Fruit fly (Drosophila melanogaster) whole organism, embryonic: ENCODE results near the gene Herc4.

ENCODE experiments used
- Ada2b ChIP-seq: fragments of 200-800 bp; sonication (Bioruptor generic); IDR thresholded peaks from 2 replicates; pipeline ENCODE4 v1.3.6; 2022; ENCODE audit warnings: missing biosample characterization, missing genetic modification characterization
- CG12071 ChIP-seq: fragments of 200-800 bp; sonication (Bioruptor generic); optimal IDR thresholded peaks from 3 replicates; lab custom pipeline; 2018; ENCODE audit warnings: missing biosample characterization, mild to moderate bottlenecking, missing genetic modification characterization
- CG1233 ChIP-seq: fragments of 200-800 bp; sonication (Bioruptor generic); optimal IDR thresholded peaks from 4 replicates; lab custom pipeline; 2018; ENCODE audit warnings: missing biosample characterization, mild to moderate bottlenecking, missing genetic modification characterization
- CG13123 ChIP-seq: fragments of 200-800 bp; sonication (Bioruptor generic); optimal IDR thresholded peaks from 2 replicates; lab custom pipeline; 2016; ENCODE audit warnings: missing biosample characterization, missing genetic modification characterization
- CG13775 ChIP-seq: fragments of 200-800 bp; sonication (Bioruptor generic); optimal IDR thresholded peaks from 3 replicates; lab custom pipeline; 2017; ENCODE audit warnings: missing biosample characterization, mild to moderate bottlenecking, missing genetic modification characterization
- CG15269 ChIP-seq: fragments of 200-800 bp; sonication (Bioruptor generic); optimal IDR thresholded peaks from 2 replicates; lab custom pipeline; 2018; ENCODE audit warnings: missing biosample characterization, mild to moderate bottlenecking, missing genetic modification characterization, moderate library complexity
- CG1529 ChIP-seq: fragments of 200-800 bp; sonication (Bioruptor generic); optimal IDR thresholded peaks from 3 replicates; lab custom pipeline; 2018; ENCODE audit warnings: missing biosample characterization, missing genetic modification characterization
- CG15696 ChIP-seq: fragments of 200-800 bp; sonication (Bioruptor generic); optimal IDR thresholded peaks from 2 replicates; lab custom pipeline; 2019; ENCODE audit warnings: missing biosample characterization, mild to moderate bottlenecking, missing genetic modification characterization, moderate library complexity
- CG17568 ChIP-seq: fragments of 200-800 bp; sonication (Bioruptor generic); optimal IDR thresholded peaks from 2 replicates; lab custom pipeline; 2018; ENCODE audit warnings: missing biosample characterization, mild to moderate bottlenecking, missing genetic modification characterization, moderate library complexity
- CG18599 ChIP-seq: fragments of 200-800 bp; sonication (Bioruptor generic); optimal IDR thresholded peaks from 3 replicates; lab custom pipeline; 2017; ENCODE audit warnings: missing biosample characterization, missing genetic modification characterization, mild to moderate bottlenecking, moderate library complexity, missing genetic modification reagents
- CG2202 ChIP-seq: fragments of 200-800 bp; sonication (Bioruptor generic); optimal IDR thresholded peaks from 2 replicates; lab custom pipeline; 2018; ENCODE audit warnings: missing biosample characterization, mild to moderate bottlenecking, missing genetic modification characterization
- CG31441 ChIP-seq: fragments of 200-800 bp; sonication (Bioruptor generic); IDR thresholded peaks from 2 replicates; pipeline ENCODE4 v1.3.6; 2022; ENCODE audit warnings: missing biosample characterization, missing genetic modification characterization
- CG6689 ChIP-seq: fragments of 200-800 bp; sonication (Bioruptor generic); IDR thresholded peaks from 2 replicates; pipeline ENCODE4 v1.3.6; 2022; ENCODE audit warnings: missing biosample characterization, missing genetic modification characterization
- CG7357 ChIP-seq: fragments of 200-800 bp; sonication (Bioruptor generic); IDR thresholded peaks from 3 replicates; pipeline ENCODE4 v1.3.6; 2022; ENCODE audit warnings: missing biosample characterization, missing genetic modification characterization
- CG9876 ChIP-seq: fragments of 200-800 bp; sonication (Bioruptor generic); optimal IDR thresholded peaks from 2 replicates; lab custom pipeline; 2016; ENCODE audit warnings: missing biosample characterization, missing genetic modification characterization
- CG9932 ChIP-seq: fragments of 200-800 bp; sonication (Bioruptor generic); IDR thresholded peaks from 2 replicates; pipeline ENCODE4 v1.3.6; 2022; ENCODE audit warnings: missing biosample characterization, missing genetic modification characterization
- CkIIα-i1 ChIP-seq: fragments of 200-800 bp; sonication (Bioruptor generic); IDR thresholded peaks from 2 replicates; pipeline ENCODE4 v1.3.6; 2022; ENCODE audit warnings: missing biosample characterization, missing genetic modification characterization
- Dip2 ChIP-seq: fragments of 200-800 bp; sonication (Bioruptor generic); IDR thresholded peaks from 2 replicates; pipeline ENCODE4 v1.3.6; 2022; ENCODE audit warnings: missing biosample characterization, missing genetic modification characterization
- Doc3 ChIP-seq: fragments of 200-800 bp; sonication (Bioruptor generic); IDR thresholded peaks from 3 replicates; pipeline ENCODE4 v1.3.6; 2022; ENCODE audit warnings: missing biosample characterization, missing genetic modification characterization; ENCODE audit not compliant: partially characterized antibody
- Ets65A ChIP-seq: fragments of 200-800 bp; sonication (Bioruptor generic); peaks from one replicate; lab custom pipeline; 2016; ENCODE audit warnings: missing biosample characterization, missing genetic modification characterization
- Gug ChIP-seq: fragments of 200-800 bp; sonication (Bioruptor generic); IDR thresholded peaks from 4 replicates; pipeline ENCODE4 v1.3.6; 2022; ENCODE audit warnings: missing biosample characterization, missing genetic modification characterization
- HLH3B ChIP-seq: fragments of 200-800 bp; sonication (Bioruptor generic); IDR thresholded peaks from 2 replicates; pipeline ENCODE4 v1.3.6; 2022; ENCODE audit warnings: missing biosample characterization, missing genetic modification characterization
- Hr3 ChIP-seq: fragments of 200-800 bp; sonication (Bioruptor generic); optimal IDR thresholded peaks from 3 replicates; lab custom pipeline; 2016; ENCODE audit warnings: missing biosample characterization, missing genetic modification characterization
- Hr39 ChIP-seq: fragments of >200 bp; optimal IDR thresholded peaks from 2 replicates; lab custom pipeline; 2017
- MBD-R2 ChIP-seq: fragments of 200-800 bp; sonication (Bioruptor generic); IDR thresholded peaks from 2 replicates; pipeline ENCODE4 v1.3.6; 2022; ENCODE audit warnings: missing biosample characterization, missing genetic modification characterization
- NFAT ChIP-seq: fragments of 200-800 bp; sonication (Bioruptor generic); IDR thresholded peaks from 2 replicates; pipeline ENCODE4 v1.3.6; 2022; ENCODE audit warnings: missing biosample characterization, missing genetic modification characterization
- PHDP ChIP-seq: fragments of 200-800 bp; sonication (Bioruptor generic); optimal IDR thresholded peaks from 3 replicates; lab custom pipeline; 2018; ENCODE audit warnings: missing biosample characterization, mild to moderate bottlenecking, missing genetic modification characterization, moderate library complexity
- Sox102F ChIP-seq: fragments of 200-800 bp; sonication (Bioruptor generic); optimal IDR thresholded peaks from 2 replicates; lab custom pipeline; 2018; ENCODE audit warnings: missing biosample characterization, mild to moderate bottlenecking, missing genetic modification characterization, moderate library complexity
- Ssrp ChIP-seq: fragments of 200-800 bp; sonication (Bioruptor generic); optimal IDR thresholded peaks from 2 replicates; lab custom pipeline; 2018; ENCODE audit warnings: missing biosample characterization, mild to moderate bottlenecking, missing genetic modification characterization, moderate library complexity
- ase ChIP-seq: fragments of 200-800 bp; sonication (Bioruptor generic); IDR thresholded peaks from 3 replicates; pipeline ENCODE4 v1.3.6; 2022; ENCODE audit warnings: missing biosample characterization, missing genetic modification characterization
- ato ChIP-seq: fragments of 200-800 bp; sonication (Bioruptor generic); IDR thresholded peaks from 2 replicates; pipeline ENCODE4 v1.3.6; 2022; ENCODE audit warnings: missing biosample characterization, missing genetic modification characterization; ENCODE audit not compliant: partially characterized antibody
- corto ChIP-seq: fragments of 200-800 bp; sonication (Bioruptor generic); optimal IDR thresholded peaks from 2 replicates; lab custom pipeline; 2016; ENCODE audit warnings: missing biosample characterization, mild to moderate bottlenecking, missing genetic modification characterization, moderate library complexity
- croc ChIP-seq: fragments of 200-800 bp; sonication (Bioruptor generic); conservative IDR thresholded peaks from 3 replicates; pipeline ENCODE4 v1.3.6; 2022; ENCODE audit warnings: missing biosample characterization, missing genetic modification characterization
- exex ChIP-seq: fragments of 200-800 bp; sonication (Bioruptor generic); optimal IDR thresholded peaks from 4 replicates; lab custom pipeline; 2018; ENCODE audit warnings: missing biosample characterization, mild to moderate bottlenecking, missing genetic modification characterization, moderate library complexity
- grn ChIP-seq: fragments of 200-800 bp; sonication (Bioruptor generic); optimal IDR thresholded peaks from 3 replicates; lab custom pipeline; 2017; ENCODE audit warnings: missing biosample characterization, missing genetic modification characterization
- lbe ChIP-seq: fragments of 200-800 bp; sonication (Bioruptor generic); optimal IDR thresholded peaks from 2 replicates; lab custom pipeline; 2016; ENCODE audit warnings: missing biosample characterization, mild to moderate bottlenecking, missing genetic modification characterization
- nom ChIP-seq: fragments of 200-800 bp; sonication (Bioruptor generic); optimal IDR thresholded peaks from 2 replicates; lab custom pipeline; 2017; ENCODE audit warnings: missing biosample characterization, missing genetic modification characterization, mild to moderate bottlenecking, moderate library complexity, missing genetic modification reagents
- odd ChIP-seq: fragments of 200-800 bp; sonication (Bioruptor generic); optimal IDR thresholded peaks from 2 replicates; lab custom pipeline; 2017; ENCODE audit warnings: missing biosample characterization, mild to moderate bottlenecking, missing genetic modification characterization
- rib ChIP-seq: fragments of 200-800 bp; sonication (Bioruptor generic); IDR thresholded peaks from 2 replicates; pipeline ENCODE4 v1.3.6; 2022; ENCODE audit warnings: missing biosample characterization, missing genetic modification characterization
- sens ChIP-seq: fragments of 200-800 bp; sonication (Bioruptor generic); peaks from one replicate; lab custom pipeline; 2016; ENCODE audit warnings: missing biosample characterization, missing genetic modification characterization
- tgo ChIP-seq: fragments of 200-800 bp; sonication (Bioruptor generic); IDR thresholded peaks from 3 replicates; pipeline ENCODE4 v1.3.6; 2022; ENCODE audit warnings: missing biosample characterization, missing genetic modification characterization
- vfl ChIP-seq: fragments of 200-800 bp; sonication (Bioruptor generic); optimal IDR thresholded peaks from 2 replicates; lab custom pipeline; 2016; ENCODE audit warnings: missing biosample characterization, missing genetic modification characterization
- vnd ChIP-seq: fragments of 200-800 bp; sonication (Bioruptor generic); IDR thresholded peaks from 3 replicates; pipeline ENCODE4 v1.3.6; 2022; ENCODE audit warnings: missing biosample characterization, missing genetic modification characterization; ENCODE audit not compliant: partially characterized antibody
- zf30C ChIP-seq: fragments of 200-800 bp; sonication (Bioruptor generic); optimal IDR thresholded peaks from 3 replicates; lab custom pipeline; 2018; ENCODE audit warnings: missing biosample characterization, mild to moderate bottlenecking, missing genetic modification characterization

Gene Herc4

dm6 chr3L:1320931-1321556, 7.5 kb downstream of the Herc4 start:
- TF ChIP-seq CG9876 (GFP tag; lab: Kevin White, UChicago) (no peak), HLH3B (GFP tag; lab: Robert Waterston, UW) (0 out of 2 replicates have a peak, but pooled peaks have one; percentile 0), sens (GFP tag; lab: Kevin White, UChicago) (peak; percentile 11), nom (peak; percentile 36), corto (GFP tag; lab: Kevin White, UChicago) (peak; percentile 1), vfl (no peak), rib (GFP tag; lab: Robert Waterston, UW) (0 out of 2 replicates have a peak, but pooled peaks have one; percentile 49), vnd (GFP tag; lab: Robert Waterston, UW) (no peak), CG17568 (GFP tag; lab: Kevin White, UChicago) (no peak), CG31441 (0 out of 2 replicates have a peak, but pooled peaks have one; percentile 4), lbe (GFP tag; lab: Kevin White, UChicago) (peak; percentile 58)

- TF ChIP-seq Doc3 (no peak), CG6689 (GFP tag; lab: Robert Waterston, UW) (0 out of 2 replicates have a peak, but pooled peaks have one; percentile 21), Hr39 (lab: Kevin White, UChicago) (peak; percentile 65)
Observed at dm6 chr3L:1322159-1322558, 8.7 kb downstream of the Herc4 start.

dm6 chr3L:1322706-1323105, 9.2 kb downstream of the Herc4 start, which contains the start of gene CG9184:
TSS of gene CG9184 (minus strand) at chr3L:1322806.
- TF ChIP-seq CG2202 (no peak), grn (GFP tag; lab: Kevin White, UChicago) (peak; percentile 1), Ets65A (GFP tag; lab: Kevin White, UChicago) (peak; percentile 19)

- peak; percentile 71 for TF ChIP-seq CG31441
- peak; percentile 60 for TF ChIP-seq CG15269 (tag; lab: Kevin White, UChicago)
- no peak for TF ChIP-seq Dip2 (GFP tag; lab: Robert Waterston, UW)
- TF ChIP-seq exex (tag; lab: Kevin White, UChicago): no peak
- peak; percentile 63 for TF ChIP-seq odd
- peak; percentile 30; the same call in 1 of the 2 replicates for TF ChIP-seq Ada2b (GFP tag; lab: Robert Waterston, UW)
- peak; percentile 96 for TF ChIP-seq sens (GFP tag; lab: Kevin White, UChicago)
- TF ChIP-seq CG1529 (GFP tag; lab: Kevin White, UChicago): peak; percentile 74
- peak; percentile 13 for TF ChIP-seq CG1233 (GFP tag; lab: Kevin White, UChicago)
- peak; percentile 13 for TF ChIP-seq CG12071
- TF ChIP-seq zf30C (GFP tag; lab: Kevin White, UChicago): peak; percentile 72
- peak; percentile 22; the same call in 1 of the 2 replicates for TF ChIP-seq CG9932 (GFP tag; lab: Robert Waterston, UW)
- no peak for TF ChIP-seq CkIIα-i1 (GFP tag; lab: Robert Waterston, UW)
- TF ChIP-seq CG15696 (tag; lab: Kevin White, UChicago): peak; percentile 8
- 0 out of 3 replicates have a peak, but pooled peaks have one; percentile 13 for TF ChIP-seq ase
- no peak for TF ChIP-seq Sox102F
- TF ChIP-seq Hr3 (GFP tag; lab: Kevin White, UChicago): peak; percentile 59
- peak; percentile 73 for TF ChIP-seq PHDP (tag; lab: Kevin White, UChicago)
- peak; percentile 42; the same call in 1 of the 3 replicates for TF ChIP-seq CG7357
- TF ChIP-seq Ssrp (tag; lab: Kevin White, UChicago): peak; percentile 83
- TF ChIP-seq croc (GFP tag; lab: Robert Waterston, UW): peak; percentile 71
- TF ChIP-seq ato (GFP tag; lab: Robert Waterston, UW): no peak
- TF ChIP-seq CG2202: peak; percentile 83
- TF ChIP-seq CG13775: peak; percentile 53
- peak; percentile 50 for TF ChIP-seq CG18599 (GFP tag; lab: Kevin White, UChicago)
- peak; percentile 37; the same call in 1 of the 4 replicates for TF ChIP-seq Gug
- TF ChIP-seq MBD-R2 (GFP tag; lab: Robert Waterston, UW): no peak
- TF ChIP-seq CG13123 (GFP tag; lab: Kevin White, UChicago): no peak
- peak; percentile 27; the same call in 1 of the 3 replicates for TF ChIP-seq tgo
- no peak for TF ChIP-seq NFAT
Observed at dm6 chr3L:1323136-1323535, 9.6 kb downstream of the Herc4 start.
